Worm (Caenorhabditis elegans): ENCODE data around the gene F02C12.1.

F02C12.1 gene

ce11 chrX:13360632-13361031 is 41.3 kb upstream of the F02C12.1 start (continued):
- TF ChIP-seq nhr-10 (tag; optimal IDR thresholded peaks at IDR 0.05) = peak; percentile 4
- no peak for TF ChIP-seq madf-5 (GFP tag; IDR thresholded peaks at IDR 0.05)
- TF ChIP-seq dmd-9 (GFP tag; IDR thresholded peaks at IDR 0.05) = no peak
- TF ChIP-seq dve-1 (tag; optimal IDR thresholded peaks at IDR 0.05; ENCODE audit: insufficient read depth) = peak; percentile 88
- no peak for TF ChIP-seq daf-16 (GFP tag; optimal IDR thresholded peaks at IDR 0.05)
- peak; percentile 65 for TF ChIP-seq daf-16 (tag; optimal IDR thresholded peaks at IDR 0.05)
- peak in 1 of 2 experiments; percentile 60 for TF ChIP-seq hif-1 (tag; optimal IDR thresholded peaks at IDR 0.05)
- peak; percentile 61 for TF ChIP-seq hlh-30 (tag; optimal IDR thresholded peaks at IDR 0.05; ENCODE audit: insufficient read depth)
- TF ChIP-seq nhr-28 (tag; optimal IDR thresholded peaks at IDR 0.05) = peak; percentile 57
- no peak for TF ChIP-seq lin-39 (tag; optimal IDR thresholded peaks at IDR 0.05)
- TF ChIP-seq egl-43 (GFP tag; IDR thresholded peaks at IDR 0.05) = no peak
- no peak for TF ChIP-seq F44E2.7 (GFP tag; IDR thresholded peaks at IDR 0.05)

- TF ChIP-seq skn-1 (tag; optimal IDR thresholded peaks at IDR 0.05) (no peak), zip-2 (tag; optimal IDR thresholded peaks at IDR 0.05) (no peak)
Observed at ce11 chrX:13362486-13362885, 39.4 kb upstream of the F02C12.1 start, which contains the start of gene C49F8.15. Gene C49F8.15 (minus strand): TSS chrX:13362586.

- TF ChIP-seq ztf-11 (tag; optimal IDR thresholded peaks at IDR 0.05) (no peak), nhr-237 (tag; optimal IDR thresholded peaks at IDR 0.05) (no peak), mdl-1 (tag; optimal IDR thresholded peaks at IDR 0.05) (no peak), dmd-8 (GFP tag; IDR thresholded peaks at IDR 0.05) (no peak), dmd-6 (GFP tag; IDR thresholded peaks at IDR 0.05) (no peak), tag-97 (GFP tag; IDR thresholded peaks at IDR 0.05) (no peak), lsy-2 (tag; optimal IDR thresholded peaks at IDR 0.05) (no peak), fkh-10 (GFP tag; optimal IDR thresholded peaks at IDR 0.05) (peak; percentile 14)
Observed at ce11 chrX:13364897-13365296, 37.0 kb upstream of the F02C12.1 start, which contains the start of gene C49F8.1. Gene C49F8.1 (minus strand): TSS chrX:13364997.

- TF ChIP-seq nhr-11 (tag; optimal IDR thresholded peaks at IDR 0.05) (no peak), dmd-6 (GFP tag; IDR thresholded peaks at IDR 0.05) (0 out of 2 replicates have a peak, but pooled peaks have one; percentile 13), pha-4 (GFP tag; IDR thresholded peaks at IDR 0.05) (no peak), pha-4 (tag; optimal IDR thresholded peaks at IDR 0.05) (peak; percentile 23), nhr-42 (GFP tag; IDR thresholded peaks at IDR 0.05) (no peak), hlh-11 (tag; optimal IDR thresholded peaks at IDR 0.05) (peak; percentile 11), mxl-2 (GFP tag; conservative IDR thresholded peaks at IDR 0.05) (no peak), zfp-3 (GFP tag; conservative IDR thresholded peaks at IDR 0.05) (no peak), hlh-30 (tag; optimal IDR thresholded peaks at IDR 0.05; ENCODE audit: insufficient read depth) (peak; percentile 74), dve-1 (tag; optimal IDR thresholded peaks at IDR 0.05; ENCODE audit: insufficient read depth) (peak; percentile 28), daf-16 (GFP tag; optimal IDR thresholded peaks at IDR 0.05) (no peak), daf-16 (tag; optimal IDR thresholded peaks at IDR 0.05) (peak; percentile 47), ctbp-1 (GFP tag; IDR thresholded peaks at IDR 0.05) (no peak), mdl-1 (tag; optimal IDR thresholded peaks at IDR 0.05) (peak in 1 of 2 experiments; percentile 21), hif-1 (tag; optimal IDR thresholded peaks at IDR 0.05) (no peak)
Observed at ce11 chrX:13366955-13367354, 34.9 kb upstream of the F02C12.1 start.

- TF ChIP-seq pqm-1 (tag; optimal IDR thresholded peaks at IDR 0.05) (peak; percentile 83), aha-1 (tag) (peak; percentile 89), hlh-30 (tag; optimal IDR thresholded peaks at IDR 0.05; ENCODE audit: insufficient read depth) (peak; percentile 66), mep-1 (tag; optimal IDR thresholded peaks at IDR 0.05) (peak; percentile 28), nhr-48 (tag; optimal IDR thresholded peaks at IDR 0.05) (peak; percentile 57), nhr-10 (tag; optimal IDR thresholded peaks at IDR 0.05) (no peak), dve-1 (tag; optimal IDR thresholded peaks at IDR 0.05; ENCODE audit: insufficient read depth) (peak; percentile 73), nhr-76 (tag; optimal IDR thresholded peaks at IDR 0.05) (no peak), ZK546.5 (tag; optimal IDR thresholded peaks at IDR 0.05) (no peak), unc-62 (GFP tag; optimal IDR thresholded peaks at IDR 0.05 in 1 of 2) (no peak), unc-62 (tag; optimal IDR thresholded peaks at IDR 0.05) (no peak), lin-13 (GFP tag; optimal IDR thresholded peaks at IDR 0.05) (no peak), mxl-3 (GFP tag; optimal IDR thresholded peaks at IDR 0.05) (peak; percentile 75), T26A8.4 (GFP tag; IDR thresholded peaks at IDR 0.05) (no peak), hlh-11 (tag; optimal IDR thresholded peaks at IDR 0.05) (peak; percentile 79), daf-16 (GFP tag; optimal IDR thresholded peaks at IDR 0.05) (no peak), daf-16 (tag; optimal IDR thresholded peaks at IDR 0.05) (peak; percentile 92), T20F7.1 (GFP tag; optimal IDR thresholded peaks at IDR 0.05) (no peak), nhr-77 (tag; optimal IDR thresholded peaks at IDR 0.05) (peak; percentile 66), nhr-28 (tag; optimal IDR thresholded peaks at IDR 0.05) (peak; percentile 93), zip-2 (tag; optimal IDR thresholded peaks at IDR 0.05) (no peak), dmd-8 (GFP tag; IDR thresholded peaks at IDR 0.05) (no peak), skn-1 (tag; optimal IDR thresholded peaks at IDR 0.05) (no peak), lim-7 (GFP tag; IDR thresholded peaks at IDR 0.05) (no peak)
Observed at ce11 chrX:13368283-13368682, 33.6 kb upstream of the F02C12.1 start.
